Worm (Caenorhabditis elegans): ENCODE results near the gene M163.7.
A peak's percentile ranks its signal among the peaks of the same experiment; 100 is the strongest.

M163.7 gene

DNA sequence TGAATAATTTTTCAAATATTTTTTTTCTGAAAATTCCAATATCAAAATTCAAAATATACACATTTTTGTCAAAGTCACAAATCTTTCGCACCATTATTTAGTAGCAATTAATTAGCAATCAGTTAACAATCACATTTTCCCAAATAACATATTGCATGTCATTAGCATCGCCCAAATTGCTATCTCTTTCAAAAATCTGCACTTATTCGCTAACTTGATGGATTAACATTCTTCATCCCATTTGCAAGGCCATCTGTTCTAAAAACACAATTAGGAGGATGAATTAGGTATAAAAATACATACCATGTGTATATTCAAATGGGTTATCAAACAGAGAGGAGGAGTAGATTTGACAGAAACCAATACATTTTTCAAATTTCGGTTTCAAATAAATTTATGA is 22.7 kb downstream of the M163.7 start (continued):
- TF ChIP-seq mdl-1 (tag; optimal IDR thresholded peaks at IDR 0.05) (no peak), fos-1 (tag; optimal IDR thresholded peaks at IDR 0.05) (no peak), mep-1 (tag; optimal IDR thresholded peaks at IDR 0.05) (peak; percentile 30), nhr-90 (tag; optimal IDR thresholded peaks at IDR 0.05; ENCODE audit: poor library complexity) (no peak), lin-15B (tag; optimal IDR thresholded peaks at IDR 0.05) (no peak), ets-5 (GFP tag; IDR thresholded peaks at IDR 0.05) (no peak), unc-98 (GFP tag; IDR thresholded peaks at IDR 0.05) (no peak), nhr-12 (tag; optimal IDR thresholded peaks at IDR 0.05) (no peak), ceh-88 (GFP tag; IDR thresholded peaks at IDR 0.05) (no peak), lin-39 (tag; optimal IDR thresholded peaks at IDR 0.05) (peak; percentile 61), lin-14 (GFP tag; optimal IDR thresholded peaks at IDR 0.05) (peak; percentile 34), hlh-4 (tag; optimal IDR thresholded peaks at IDR 0.05) (no peak), vab-15 (tag; optimal IDR thresholded peaks at IDR 0.05) (no peak), nhr-77 (tag; optimal IDR thresholded peaks at IDR 0.05) (no peak), efl-3 (GFP tag; optimal IDR thresholded peaks at IDR 0.05) (peak; percentile 46), grh-1 (GFP tag; IDR thresholded peaks at IDR 0.05) (no peak), xbp-1 (tag; optimal IDR thresholded peaks at IDR 0.05) (no peak), snu-23 (GFP tag; optimal IDR thresholded peaks at IDR 0.05) (no peak), nhr-11 (tag; optimal IDR thresholded peaks at IDR 0.05) (no peak), nhr-76 (tag; optimal IDR thresholded peaks at IDR 0.05) (no peak), unc-30 (tag; optimal IDR thresholded peaks at IDR 0.05) (no peak), pqm-1 (tag; optimal IDR thresholded peaks at IDR 0.05) (no peak), nhr-47 (tag; optimal IDR thresholded peaks at IDR 0.05) (no peak), ztf-4 (tag; optimal IDR thresholded peaks at IDR 0.05) (no peak), nhr-28 (tag; optimal IDR thresholded peaks at IDR 0.05) (no peak), ceh-8 (GFP tag; optimal IDR thresholded peaks at IDR 0.05) (no peak), C04F5.9 (tag; optimal IDR thresholded peaks at IDR 0.05) (no peak), C16A3.4 (tag; optimal IDR thresholded peaks at IDR 0.05) (no peak), mef-2 (tag; optimal IDR thresholded peaks at IDR 0.05) (no peak)

- no peak for TF ChIP-seq lsy-2 (tag; optimal IDR thresholded peaks at IDR 0.05)
- no peak for TF ChIP-seq blmp-1 (tag; optimal IDR thresholded peaks at IDR 0.05)
- no peak for TF ChIP-seq tbx-2 (tag; optimal IDR thresholded peaks at IDR 0.05)
- TF ChIP-seq dpl-1 (GFP tag; optimal IDR thresholded peaks at IDR 0.05): no peak
- no peak for TF ChIP-seq ets-5 (GFP tag; IDR thresholded peaks at IDR 0.05)
- TF ChIP-seq sptf-1 (tag; optimal IDR thresholded peaks at IDR 0.05): no peak
- no peak for TF ChIP-seq tlp-1 (tag; optimal IDR thresholded peaks at IDR 0.05)
- no peak for TF ChIP-seq mdl-1 (tag; optimal IDR thresholded peaks at IDR 0.05)
- no peak for TF ChIP-seq irx-1 (tag; optimal IDR thresholded peaks at IDR 0.05)
- no peak for TF ChIP-seq lin-35 (GFP tag; optimal IDR thresholded peaks at IDR 0.05)
- TF ChIP-seq ama-1 (optimal IDR thresholded peaks at IDR 0.05): no peak
- no peak for TF ChIP-seq ceh-82 (tag; optimal IDR thresholded peaks at IDR 0.05)
Observed at ce11 chrX:14487832-14488231, 23.2 kb downstream of the M163.7 start.

DNA sequence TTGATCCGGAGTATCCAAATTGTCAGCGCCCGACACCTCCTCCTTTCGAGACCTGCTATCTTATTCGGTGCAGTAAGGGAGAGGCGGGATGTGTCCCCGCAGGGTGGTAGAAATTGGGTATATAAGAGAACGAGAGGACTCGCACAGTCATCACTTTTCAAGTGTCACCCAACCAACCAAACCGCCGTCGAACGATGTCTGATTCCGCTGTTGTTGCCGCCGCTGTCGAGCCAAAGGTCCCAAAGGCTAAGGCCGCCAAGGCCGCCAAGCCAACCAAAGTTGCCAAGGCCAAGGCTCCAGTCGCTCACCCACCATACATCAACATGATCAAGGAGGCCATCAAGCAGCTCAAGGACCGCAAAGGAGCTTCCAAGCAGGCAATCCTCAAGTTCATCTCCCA is 25.3 kb downstream of the M163.7 start, which contains the start of gene his-24:
Gene his-24 (plus strand): TSS at position 150 of the 400 bp plus-strand sequence.
- no peak for TF ChIP-seq zag-1 (tag; optimal IDR thresholded peaks at IDR 0.05)
- peak; percentile 54 for TF ChIP-seq snpc-4 (tag; optimal IDR thresholded peaks at IDR 0.05)
- peak; percentile 68 for TF ChIP-seq xbp-1 (tag; optimal IDR thresholded peaks at IDR 0.05)
- TF ChIP-seq ceh-88 (GFP tag; IDR thresholded peaks at IDR 0.05): no peak
- peak; percentile 62 for TF ChIP-seq nhr-90 (tag; optimal IDR thresholded peaks at IDR 0.05; ENCODE audit: poor library complexity)
- peak; percentile 33 for TF ChIP-seq C04F5.9 (tag; optimal IDR thresholded peaks at IDR 0.05)
- TF ChIP-seq unc-30 (tag; optimal IDR thresholded peaks at IDR 0.05): no peak
- TF ChIP-seq blmp-1 (tag; optimal IDR thresholded peaks at IDR 0.05): peak; percentile 5
- TF ChIP-seq unc-62 (GFP tag; optimal IDR thresholded peaks at IDR 0.05): no peak
- TF ChIP-seq aly-2 (tag; optimal IDR thresholded peaks at IDR 0.05): no peak
- TF ChIP-seq nhr-47 (tag; optimal IDR thresholded peaks at IDR 0.05): peak; percentile 87
- peak; percentile 79 for TF ChIP-seq nhr-20 (tag; optimal IDR thresholded peaks at IDR 0.05)
- TF ChIP-seq fkh-10 (GFP tag; optimal IDR thresholded peaks at IDR 0.05): peak; percentile 50
- peak; percentile 52 for TF ChIP-seq lin-13 (GFP tag; optimal IDR thresholded peaks at IDR 0.05)
- TF ChIP-seq ceh-82 (tag; optimal IDR thresholded peaks at IDR 0.05): peak; percentile 45 to 87 (median 48)
- TF ChIP-seq snu-23 (GFP tag; optimal IDR thresholded peaks at IDR 0.05): peak; percentile 73
- no peak for TF ChIP-seq hlh-4 (tag; optimal IDR thresholded peaks at IDR 0.05)
- TF ChIP-seq jun-1 (tag; optimal IDR thresholded peaks at IDR 0.05): peak; percentile 83
- TF ChIP-seq lsy-2 (tag; optimal IDR thresholded peaks at IDR 0.05): peak; percentile 52 to 66
- peak; percentile 18 for TF ChIP-seq pax-3 (tag; optimal IDR thresholded peaks at IDR 0.05)
- TF ChIP-seq irx-1 (tag; optimal IDR thresholded peaks at IDR 0.05): peak; percentile 64
- TF ChIP-seq efl-1 (optimal IDR thresholded peaks at IDR 0.05): peak; percentile 46 to 48
- TF ChIP-seq efl-1 (GFP tag; optimal IDR thresholded peaks at IDR 0.05 in 1 of 2): peak in 1 of 2 experiments; percentile 53
- peak; percentile 65 for TF ChIP-seq mab-9 (GFP tag; IDR thresholded peaks at IDR 0.05)
- no peak for TF ChIP-seq ztf-4 (tag; optimal IDR thresholded peaks at IDR 0.05)
- no peak for TF ChIP-seq unc-98 (GFP tag; IDR thresholded peaks at IDR 0.05)
- peak; percentile 80 for TF ChIP-seq C16A3.4 (tag; optimal IDR thresholded peaks at IDR 0.05)
- peak; percentile 89 for TF ChIP-seq lin-14 (GFP tag; optimal IDR thresholded peaks at IDR 0.05)
